Fruit fly (Drosophila melanogaster) whole organism, wandering third instar larva: Measurements from ENCODE around the gene Gs2.

Source experiments
- Abd-B ChIP-seq: fragments of >200 bp; optimal IDR thresholded peaks from 2 replicates; lab custom pipeline; 2017; ENCODE audit warnings: missing biosample characterization, missing genetic modification characterization
- Dfd ChIP-seq: fragments of >200 bp; optimal IDR thresholded peaks from 2 replicates; lab custom pipeline; 2017; ENCODE audit warnings: missing biosample characterization, missing genetic modification characterization
- Hr78 ChIP-seq: fragments of >200 bp; optimal IDR thresholded peaks from 2 replicates; lab custom pipeline; 2017; ENCODE audit warnings: missing biosample characterization, missing genetic modification characterization
- Hr83 ChIP-seq: fragments of 200-300 bp; sonication (Bioruptor generic); optimal IDR thresholded peaks from 2 replicates; lab custom pipeline; 2016; ENCODE audit warnings: missing biosample characterization, mild to moderate bottlenecking, missing genetic modification characterization, moderate library complexity; ENCODE audit not compliant: poor library complexity, severe bottlenecking
- OdsH ChIP-seq: fragments of 200-800 bp; sonication (Bioruptor generic); optimal IDR thresholded peaks from 2 replicates; lab custom pipeline; 2016; ENCODE audit warnings: missing biosample characterization, mild to moderate bottlenecking, missing genetic modification characterization
- brk ChIP-seq: fragments of 200-800 bp; sonication (Bioruptor generic); optimal IDR thresholded peaks from 2 replicates; lab custom pipeline; 2016; ENCODE audit warnings: missing biosample characterization, mild to moderate bottlenecking, missing genetic modification characterization
- ey ChIP-seq: fragments of 200-800 bp; sonication (Bioruptor generic); optimal IDR thresholded peaks from 2 replicates; lab custom pipeline; 2016; ENCODE audit warnings: missing biosample characterization, missing genetic modification characterization
- fru ChIP-seq: fragments of 200-800 bp; sonication (Bioruptor generic); optimal IDR thresholded peaks from 3 replicates; lab custom pipeline; 2016; ENCODE audit warnings: missing biosample characterization, mild to moderate bottlenecking, missing genetic modification characterization
- h ChIP-seq: fragments of 200-800 bp; sonication (Bioruptor generic); optimal IDR thresholded peaks from 3 replicates; lab custom pipeline; 2016; ENCODE audit warnings: missing biosample characterization, mild to moderate bottlenecking, missing genetic modification characterization
- lola ChIP-seq: fragments of >200 bp; optimal IDR thresholded peaks from 2 replicates; lab custom pipeline; 2017; ENCODE audit warnings: missing biosample characterization, missing genetic modification characterization
- psq ChIP-seq: fragments of 200-800 bp; sonication (Bioruptor generic); optimal IDR thresholded peaks from 3 replicates; lab custom pipeline; 2017; ENCODE audit warnings: missing biosample characterization, mild to moderate bottlenecking, missing genetic modification characterization, moderate library complexity
- rgr ChIP-seq: fragments of 200-800 bp; sonication (Bioruptor generic); optimal IDR thresholded peaks from 3 replicates; lab custom pipeline; 2016; ENCODE audit warnings: missing biosample characterization, mild to moderate bottlenecking, missing genetic modification characterization
- usp ChIP-seq: fragments of >200 bp; optimal IDR thresholded peaks from 2 replicates; lab custom pipeline; 2017; ENCODE audit warnings: missing biosample characterization, missing genetic modification characterization

- TF ChIP-seq usp (GFP tag; lab: Kevin White, UChicago) (no peak), h (GFP tag; lab: Kevin White, UChicago) (peak; percentile 37), OdsH (GFP tag; lab: Kevin White, UChicago) (peak; percentile 2), ey (GFP tag; lab: Kevin White, UChicago) (peak; percentile 21), Hr83 (no peak), Hr78 (GFP tag; lab: Kevin White, UChicago) (no peak), Dfd (GFP tag; lab: Kevin White, UChicago) (no peak), rgr (GFP tag; lab: Kevin White, UChicago) (peak; percentile 26), lola (no peak), fru (GFP tag; lab: Kevin White, UChicago) (peak; percentile 50), psq (GFP tag; lab: Kevin White, UChicago) (no peak), Abd-B (GFP tag; lab: Kevin White, UChicago) (no peak), brk (GFP tag; lab: Kevin White, UChicago) (no peak)
Measured at dm6 chrX:11384023-11384444, 38.6 kb upstream of the Gs2 start.
